Worm (Caenorhabditis elegans) whole organism, mixed stage, embryonic: Measurements from ENCODE around the gene srv-22.

Experiments
- M03D4.4 ChIP-seq: sonication (generic microtip); optimal IDR thresholded peaks from 2 replicates; lab custom pipeline; 2017; ENCODE audit warnings: mild to moderate bottlenecking, missing genetic modification characterization, missing compliant biosample characterization
- bed-3 ChIP-seq: fragments of 200-800 bp; sonication (Bioruptor generic); optimal IDR thresholded peaks from 3 replicates; lab custom pipeline; 2018; ENCODE audit warnings: mild to moderate bottlenecking, missing genetic modification characterization, moderate library complexity, missing compliant biosample characterization
- blmp-1 ChIP-seq: fragments of 150-350 bp; optimal IDR thresholded peaks from 2 replicates; lab custom pipeline; 2014; ENCODE audit warnings: missing biosample characterization, missing genetic modification characterization
- ceh-39 ChIP-seq: fragments of 150-350 bp; optimal IDR thresholded peaks from 2 replicates; lab custom pipeline; 2014; ENCODE audit warnings: missing biosample characterization, missing genetic modification characterization
- ceh-43 ChIP-seq: fragments of 200-800 bp; sonication (Bioruptor generic); optimal IDR thresholded peaks from 2 replicates; lab custom pipeline; 2018; ENCODE audit warnings: mild to moderate bottlenecking, missing genetic modification characterization, moderate library complexity, missing compliant biosample characterization
- ceh-83 ChIP-seq: fragments of 200-800 bp; sonication (Bioruptor generic); optimal IDR thresholded peaks from 2 replicates; lab custom pipeline; 2018; ENCODE audit warnings: mild to moderate bottlenecking, missing genetic modification characterization, missing compliant biosample characterization
- ces-1 ChIP-seq: fragments of 150-350 bp; optimal IDR thresholded peaks from 2 replicates; lab custom pipeline; 2014; ENCODE audit warnings: missing biosample characterization, missing genetic modification reagents, missing genetic modification characterization
- cnd-1 ChIP-seq: fragments of 200-800 bp; sonication (Bioruptor generic); optimal IDR thresholded peaks from 2 replicates; lab custom pipeline; 2018; ENCODE audit warnings: mild to moderate bottlenecking, missing genetic modification characterization, missing compliant biosample characterization
- elt-1 ChIP-seq: sonication (generic microtip); optimal IDR thresholded peaks from 2 replicates; lab custom pipeline; 2017; ENCODE audit warnings: missing genetic modification characterization, mild to moderate bottlenecking, missing compliant biosample characterization, antibody characterized with exemption, moderate library complexity, borderline replicate concordance; ENCODE audit not compliant: insufficient read depth
- elt-3 ChIP-seq: fragments of 150-350 bp; optimal IDR thresholded peaks from 2 replicates; lab custom pipeline; 2014; ENCODE audit warnings: missing biosample characterization, missing genetic modification characterization
- ham-2 ChIP-seq: fragments of 200-800 bp; sonication (Bioruptor generic); optimal IDR thresholded peaks from 2 replicates; lab custom pipeline; 2018; ENCODE audit warnings: mild to moderate bottlenecking, missing genetic modification characterization, missing compliant biosample characterization
- lin-13 ChIP-seq: fragments of 150-350 bp; optimal IDR thresholded peaks from 2 replicates; lab custom pipeline; 2014; ENCODE audit warnings: missing biosample characterization, missing genetic modification characterization
- lin-32 ChIP-seq: fragments of 200-800 bp; sonication (Bioruptor generic); optimal IDR thresholded peaks from 2 replicates; lab custom pipeline; 2018; ENCODE audit warnings: mild to moderate bottlenecking, missing genetic modification characterization, missing compliant biosample characterization
- lsy-2 ChIP-seq: fragments of 150-350 bp; optimal IDR thresholded peaks from 2 replicates; lab custom pipeline; 2014; ENCODE audit warnings: missing biosample characterization, missing genetic modification characterization
- mab-5 ChIP-seq: fragments of 150-350 bp; optimal IDR thresholded peaks from 2 replicates; lab custom pipeline; 2014; ENCODE audit warnings: missing biosample characterization, missing genetic modification characterization
- mep-1 ChIP-seq: fragments of 150-350 bp; optimal IDR thresholded peaks from 2 replicates; lab custom pipeline; 2017; ENCODE audit warnings: missing biosample characterization, missing genetic modification reagents, missing genetic modification characterization, inconsistent platforms
- mls-2 ChIP-seq: sonication (generic microtip); optimal IDR thresholded peaks from 2 replicates; lab custom pipeline; 2016; ENCODE audit warnings: mild to moderate bottlenecking, missing genetic modification characterization, moderate library complexity, missing compliant biosample characterization
- nhr-12 ChIP-seq: fragments of 150-350 bp; optimal IDR thresholded peaks from 2 replicates; lab custom pipeline; 2014; ENCODE audit warnings: missing biosample characterization, missing genetic modification characterization
- nhr-237 ChIP-seq: fragments of 150-350 bp; optimal IDR thresholded peaks from 2 replicates; lab custom pipeline; 2014; ENCODE audit warnings: missing biosample characterization, missing genetic modification characterization
- nhr-28 ChIP-seq: fragments of 150-350 bp; optimal IDR thresholded peaks from 2 replicates; lab custom pipeline; 2014; ENCODE audit warnings: missing biosample characterization, missing genetic modification characterization
- nhr-76 ChIP-seq: sonication (generic microtip); optimal IDR thresholded peaks from 2 replicates; lab custom pipeline; 2017; ENCODE audit warnings: missing biosample characterization, missing genetic modification characterization
- pha-4 ChIP-seq: fragments of 150-350 bp; optimal IDR thresholded peaks from 2 replicates; lab custom pipeline; 2018; ENCODE audit warnings: missing biosample characterization, missing genetic modification reagents, missing genetic modification characterization
- sem-2 ChIP-seq: fragments of 200-800 bp; sonication (Bioruptor generic); optimal IDR thresholded peaks from 2 replicates; lab custom pipeline; 2018; ENCODE audit warnings: mild to moderate bottlenecking, missing genetic modification characterization, missing compliant biosample characterization
- snpc-4 ChIP-seq: fragments of 150-350 bp; optimal IDR thresholded peaks from 2 replicates; lab custom pipeline; 2014; ENCODE audit warnings: missing biosample characterization, missing genetic modification characterization
- unc-120 ChIP-seq: sonication (generic microtip); optimal IDR thresholded peaks from 2 replicates; lab custom pipeline; 2017; ENCODE audit warnings: missing genetic modification characterization, missing compliant biosample characterization; ENCODE audit not compliant: poor library complexity, severe bottlenecking
- unc-39 ChIP-seq: fragments of 150-350 bp; optimal IDR thresholded peaks from 2 replicates; lab custom pipeline; 2014; ENCODE audit warnings: missing biosample characterization, missing genetic modification characterization
- unc-62 ChIP-seq: fragments of 150-350 bp; optimal IDR thresholded peaks from 2 replicates; lab custom pipeline; 2014; ENCODE audit warnings: missing biosample characterization, missing genetic modification reagents, missing genetic modification characterization
- ztf-11 ChIP-seq: fragments of 150-350 bp; optimal IDR thresholded peaks from 2 replicates; lab custom pipeline; 2014; ENCODE audit warnings: missing biosample characterization, missing genetic modification characterization

The srv-22 gene

ce11 chrIV:5895190-5895589, 15.4 kb upstream of the srv-22 start, which contains the start of gene nspb-6:
Gene nspb-6, plus strand, starts transcription at chrIV:5895490.
- TF ChIP-seq pha-4 (tag; lab: Kevin White, UChicago) (no peak), M03D4.4 (tag; lab: Kevin White, UChicago) (no peak), cnd-1 (no peak), unc-39 (no peak), nhr-237 (no peak), lsy-2 (no peak)

- no peak for TF ChIP-seq sem-2 (GFP tag; lab: Kevin White, UChicago)
- TF ChIP-seq ceh-83, result no peak
- TF ChIP-seq blmp-1, result no peak
- no peak for TF ChIP-seq unc-120 (tag; lab: Kevin White, UChicago)
- no peak for TF ChIP-seq ceh-43 (GFP tag; lab: Kevin White, UChicago)
- TF ChIP-seq elt-3, result no peak
- no peak for TF ChIP-seq snpc-4
- TF ChIP-seq ces-1 (GFP tag; lab: Kevin White, UChicago), result no peak
- TF ChIP-seq mls-2 (tag; lab: Kevin White, UChicago), result no peak
- no peak for TF ChIP-seq bed-3 (GFP tag; lab: Kevin White, UChicago)
- no peak for TF ChIP-seq pha-4 (tag; lab: Kevin White, UChicago)
- no peak for TF ChIP-seq lin-13
Observed at ce11 chrIV:5891265-5891664, 11.5 kb upstream of the srv-22 start, which contains the start of gene H04M03.3. Gene H04M03.3, plus strand, starts transcription at chrIV:5891565.

- TF ChIP-seq mab-5 (tag; lab: Kevin White, UChicago) (no peak), snpc-4 (no peak), unc-120 (tag; lab: Kevin White, UChicago) (no peak), elt-1 (tag; lab: Kevin White, UChicago) (no peak), nhr-237 (no peak), ces-1 (GFP tag; lab: Kevin White, UChicago) (no peak), ham-2 (no peak), nhr-76 (tag; lab: Kevin White, UChicago) (no peak), nhr-12 (tag; lab: Kevin White, UChicago) (no peak), mls-2 (tag; lab: Kevin White, UChicago) (no peak), blmp-1 (no peak)
- TF ChIP-seq, all 35 proteins: peak for 0
Observed at ce11 chrIV:5886605-5887004, 6.9 kb upstream of the srv-22 start.

DNA sequence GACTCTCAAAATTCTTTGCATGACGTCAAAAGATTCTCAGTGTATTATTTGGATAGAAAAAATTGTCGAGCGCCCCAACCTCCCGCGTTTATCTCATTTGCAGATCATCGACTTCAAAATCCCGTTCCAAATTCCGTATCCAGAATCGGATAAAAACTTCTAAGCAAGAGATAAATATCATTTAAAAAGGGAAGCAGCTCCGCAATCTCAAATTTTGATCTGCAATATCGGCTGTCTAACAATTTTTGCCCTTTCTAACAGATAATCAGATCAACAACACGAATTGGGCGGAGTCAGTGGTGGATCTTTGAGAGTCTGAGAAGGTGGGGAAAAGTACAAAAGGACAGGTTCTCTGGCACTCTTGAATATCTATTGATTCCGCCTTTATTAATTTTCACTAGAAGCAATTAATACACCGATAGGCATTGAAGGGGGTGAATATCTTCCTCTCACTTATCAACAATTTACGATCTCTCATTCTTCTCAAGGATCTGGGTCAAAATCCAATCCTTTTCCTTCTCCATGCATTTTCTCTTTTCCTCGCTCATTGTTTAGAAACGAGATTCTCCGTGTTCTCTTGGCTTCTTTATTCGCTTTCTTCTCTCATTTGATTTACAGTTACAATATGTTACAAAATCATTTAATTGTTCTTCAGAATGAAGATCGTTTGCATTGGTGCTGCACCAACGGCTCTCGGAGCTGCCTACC, 5.6 kb upstream of the srv-22 start, which contains the start of gene glf-1:
Gene glf-1, plus strand, starts transcription at position 656 of the 708 bp plus-strand sequence.
- TF ChIP-seq elt-1 (tag; lab: Kevin White, UChicago) (peak; percentile 78), unc-120 (tag; lab: Kevin White, UChicago) (no peak), lin-32 (GFP tag; lab: Kevin White, UChicago) (no peak), ham-2 (no peak)

DNA sequence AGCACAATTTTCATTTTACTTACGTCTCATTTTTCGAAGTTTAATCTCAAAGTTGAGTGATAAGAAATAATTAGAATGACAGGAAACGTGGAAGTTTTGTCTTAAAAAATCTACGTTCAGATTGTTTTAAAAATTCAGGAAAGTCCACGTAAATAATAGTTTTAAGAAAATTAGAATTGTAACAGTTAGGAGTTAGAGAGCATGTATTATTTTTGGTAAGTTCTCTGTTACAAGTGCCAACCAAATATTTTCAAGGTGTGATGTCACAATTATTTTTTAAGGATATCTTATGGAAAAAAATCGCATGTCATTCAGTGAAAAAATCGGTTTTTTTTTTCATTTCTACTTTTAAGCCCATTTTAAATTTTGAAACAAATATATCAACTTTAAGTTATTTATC, 4.7 kb upstream of the srv-22 start, which contains the start of gene H04M03.11:
Gene H04M03.11, minus strand, starts transcription at position 101 of the 400 bp plus-strand sequence.
- TF ChIP-seq unc-62 (GFP tag; lab: Kevin White, UChicago) (no peak), mep-1 (tag; lab: Kevin White, UChicago) (no peak), nhr-76 (tag; lab: Kevin White, UChicago) (no peak)

ce11 chrIV:5877246-5877645, 2.5 kb downstream of the srv-22 start, which contains the start of gene srv-21:
Gene srv-21, minus strand, starts transcription at chrIV:5877346.
- no peak for TF ChIP-seq unc-120 (tag; lab: Kevin White, UChicago)
- no peak for TF ChIP-seq nhr-28
- TF ChIP-seq ceh-83, result no peak
- no peak for TF ChIP-seq ztf-11
- no peak for TF ChIP-seq unc-39
- TF ChIP-seq bed-3 (GFP tag; lab: Kevin White, UChicago), result no peak
- no peak for TF ChIP-seq unc-62 (GFP tag; lab: Kevin White, UChicago)
- no peak for TF ChIP-seq mls-2 (tag; lab: Kevin White, UChicago)
- no peak for TF ChIP-seq cnd-1
- TF ChIP-seq nhr-76 (tag; lab: Kevin White, UChicago), result no peak
- no peak for TF ChIP-seq nhr-237
- TF ChIP-seq ham-2, result no peak
- no peak for TF ChIP-seq ceh-39 (tag; lab: Kevin White, UChicago)
- no peak for TF ChIP-seq ceh-43 (GFP tag; lab: Kevin White, UChicago)
